Fruit fly (Drosophila melanogaster) S2 (cell line): Measurements from ENCODE around the gene chb.

Source experiments
- CG8478 ChIP-seq: fragments of >200 bp; optimal IDR thresholded peaks from 2 replicates; lab custom pipeline; 2018
- CTCF ChIP-seq, 2 experiments: fragments of >200 bp; optimal IDR thresholded peaks; 2 replicates each; lab custom pipeline; 2018

- TF ChIP-seq CG8478 (lab: Kevin White, UChicago) (no peak), CTCF (optimal IDR thresholded peaks at IDR 0.05; lab: Kevin White, UChicago) (no peak)
Observed at dm6 chr3L:21224701-21225223, 52.1 kb downstream of the chb start.
